Fruit fly (Drosophila melanogaster) whole organism, embryonic: ENCODE results near the gene CG14110.
A peak's percentile ranks its signal among the peaks of the same experiment; 100 is the strongest.

ENCODE experiments used
- Atf6 ChIP-seq: fragments of 200-800 bp; sonication (Bioruptor generic); IDR thresholded peaks from 2 replicates; pipeline ENCODE4 v1.3.6; 2022; ENCODE audit warnings: missing biosample characterization, missing genetic modification characterization
- Bgb ChIP-seq: fragments of 200-800 bp; sonication (Bioruptor generic); IDR thresholded peaks from 2 replicates; pipeline ENCODE4 v1.3.6; 2022; ENCODE audit warnings: missing biosample characterization, missing genetic modification characterization; ENCODE audit not compliant: partially characterized antibody
- CG11456 ChIP-seq: fragments of 200-800 bp; sonication (Bioruptor generic); IDR thresholded peaks from 3 replicates; pipeline ENCODE4 v1.3.6; 2022; ENCODE audit warnings: missing biosample characterization, missing genetic modification characterization
- CG12071 ChIP-seq: fragments of 200-800 bp; sonication (Bioruptor generic); optimal IDR thresholded peaks from 3 replicates; lab custom pipeline; 2018; ENCODE audit warnings: missing biosample characterization, mild to moderate bottlenecking, missing genetic modification characterization
- CG12769 ChIP-seq: fragments of 200-800 bp; sonication (Bioruptor generic); optimal IDR thresholded peaks from 2 replicates; lab custom pipeline; 2019; ENCODE audit warnings: missing biosample characterization, mild to moderate bottlenecking, missing genetic modification characterization, moderate library complexity
- CG14014 ChIP-seq: fragments of 200-800 bp; sonication (Bioruptor generic); IDR thresholded peaks from 2 replicates; pipeline ENCODE4 v1.3.6; 2022; ENCODE audit warnings: missing biosample characterization, missing genetic modification characterization
- CG14441 ChIP-seq: fragments of 200-800 bp; sonication (Bioruptor generic); IDR thresholded peaks from 2 replicates; pipeline ENCODE4 v1.3.6; 2022; ENCODE audit warnings: missing biosample characterization, missing genetic modification characterization
- CG14860 ChIP-seq: fragments of 200-800 bp; sonication (Bioruptor generic); IDR thresholded peaks from 3 replicates; pipeline ENCODE4 v1.3.6; 2022; ENCODE audit warnings: missing biosample characterization, missing genetic modification characterization; ENCODE audit not compliant: partially characterized antibody
- CG1603 ChIP-seq: fragments of 200-800 bp; sonication (Bioruptor generic); optimal IDR thresholded peaks from 2 replicates; lab custom pipeline; 2019; ENCODE audit warnings: missing biosample characterization, mild to moderate bottlenecking, missing genetic modification characterization, moderate library complexity
- CG16779 ChIP-seq: fragments of 200-800 bp; sonication (Bioruptor generic); IDR thresholded peaks from 2 replicates; pipeline ENCODE4 v1.3.6; 2022; ENCODE audit warnings: missing biosample characterization, missing genetic modification characterization
- CG18599 ChIP-seq: fragments of 200-800 bp; sonication (Bioruptor generic); optimal IDR thresholded peaks from 3 replicates; lab custom pipeline; 2017; ENCODE audit warnings: missing biosample characterization, missing genetic modification characterization, mild to moderate bottlenecking, moderate library complexity, missing genetic modification reagents
- CG31224 ChIP-seq: fragments of 200-800 bp; sonication (Bioruptor generic); IDR thresholded peaks from 2 replicates; pipeline ENCODE4 v1.3.6; 2022; ENCODE audit warnings: missing biosample characterization, missing genetic modification characterization
- CG34376 ChIP-seq: fragments of 200-800 bp; sonication (Bioruptor generic); optimal IDR thresholded peaks from 2 replicates; lab custom pipeline; 2018; ENCODE audit warnings: missing biosample characterization, mild to moderate bottlenecking, missing genetic modification characterization
- CG4424 ChIP-seq: fragments of 200-800 bp; sonication (Bioruptor generic); optimal IDR thresholded peaks from 3 replicates; lab custom pipeline; 2016; ENCODE audit warnings: missing biosample characterization, missing genetic modification characterization
- CG4617 ChIP-seq: fragments of 200-800 bp; sonication (Bioruptor generic); optimal IDR thresholded peaks from 3 replicates; lab custom pipeline; 2016; ENCODE audit warnings: missing biosample characterization, missing genetic modification characterization, borderline replicate concordance
- CG6791 ChIP-seq: fragments of 200-800 bp; sonication (Bioruptor generic); IDR thresholded peaks from 3 replicates; pipeline ENCODE4 v1.3.6; 2022; ENCODE audit warnings: missing biosample characterization, missing genetic modification characterization; ENCODE audit not compliant: partially characterized antibody
- CG7372 ChIP-seq: fragments of 200-800 bp; sonication (Bioruptor generic); IDR thresholded peaks from 2 replicates; pipeline ENCODE4 v1.3.6; 2022; ENCODE audit warnings: missing biosample characterization, missing genetic modification characterization
- Ets65A ChIP-seq: fragments of 200-800 bp; sonication (Bioruptor generic); peaks from one replicate; lab custom pipeline; 2016; ENCODE audit warnings: missing biosample characterization, missing genetic modification characterization
- GATAe ChIP-seq: fragments of 200-800 bp; sonication (Bioruptor generic); conservative IDR thresholded peaks from 2 replicates; pipeline ENCODE4 v1.3.6; 2022; ENCODE audit warnings: missing biosample characterization, missing genetic modification characterization
- Hr39 ChIP-seq: fragments of >200 bp; optimal IDR thresholded peaks from 2 replicates; lab custom pipeline; 2017
- Six4 ChIP-seq: fragments of 200-800 bp; sonication (Bioruptor generic); optimal IDR thresholded peaks from 2 replicates; lab custom pipeline; 2016; ENCODE audit warnings: missing biosample characterization, missing genetic modification characterization
- TFAM ChIP-seq: fragments of 200-800 bp; sonication (Bioruptor generic); optimal IDR thresholded peaks from 2 replicates; lab custom pipeline; 2017; ENCODE audit warnings: missing biosample characterization, missing genetic modification characterization, inconsistent platforms
- br ChIP-seq: fragments of >200 bp; optimal IDR thresholded peaks from 2 replicates; lab custom pipeline; 2017
- cg ChIP-seq: fragments of 200-800 bp; sonication (Bioruptor generic); optimal IDR thresholded peaks from 3 replicates; lab custom pipeline; 2019; ENCODE audit warnings: missing biosample characterization, mild to moderate bottlenecking, missing genetic modification characterization, moderate library complexity
- chinmo ChIP-seq: fragments of 200-800 bp; sonication (Bioruptor generic); IDR thresholded peaks from 4 replicates; pipeline ENCODE4 v1.3.6; 2022; ENCODE audit warnings: missing biosample characterization, missing genetic modification characterization; ENCODE audit not compliant: partially characterized antibody
- corto ChIP-seq: fragments of 200-800 bp; sonication (Bioruptor generic); optimal IDR thresholded peaks from 2 replicates; lab custom pipeline; 2016; ENCODE audit warnings: missing biosample characterization, mild to moderate bottlenecking, missing genetic modification characterization, moderate library complexity
- dati ChIP-seq: fragments of 200-800 bp; sonication (Bioruptor generic); IDR thresholded peaks from 2 replicates; pipeline ENCODE4 v1.3.6; 2022; ENCODE audit warnings: missing biosample characterization, missing genetic modification characterization
- dm ChIP-seq: fragments of 200-800 bp; sonication (Bioruptor generic); optimal IDR thresholded peaks from 3 replicates; lab custom pipeline; 2016; ENCODE audit warnings: missing biosample characterization, missing genetic modification characterization
- ind ChIP-seq: fragments of 200-800 bp; sonication (Bioruptor generic); optimal IDR thresholded peaks from 3 replicates; lab custom pipeline; 2016; ENCODE audit warnings: missing biosample characterization, missing genetic modification characterization
- pzg ChIP-seq: fragments of 200-800 bp; sonication (Bioruptor generic); optimal IDR thresholded peaks from 3 replicates; lab custom pipeline; 2018; ENCODE audit warnings: missing biosample characterization, mild to moderate bottlenecking, missing genetic modification characterization, moderate library complexity
- ro ChIP-seq: fragments of 200-800 bp; sonication (Bioruptor generic); IDR thresholded peaks from 2 replicates; pipeline ENCODE4 v1.3.6; 2022; ENCODE audit warnings: missing biosample characterization, missing genetic modification characterization
- sd ChIP-seq: fragments of 200-800 bp; sonication (Bioruptor generic); optimal IDR thresholded peaks from 3 replicates; lab custom pipeline; 2018; ENCODE audit warnings: missing biosample characterization, mild to moderate bottlenecking, missing genetic modification characterization, moderate library complexity
- stc ChIP-seq: fragments of 200-800 bp; sonication (Bioruptor generic); IDR thresholded peaks from 2 replicates; pipeline ENCODE4 v1.3.6; 2022; ENCODE audit warnings: missing biosample characterization, missing genetic modification characterization

The CG14110 gene

dm6 chr3L:13412886-13413224 lies 28.3 kb downstream of the CG14110 start (continued):
- TF ChIP-seq Atf6 (no peak), ind (no peak)

dm6 chr3L:13420212-13420611 lies 35.6 kb downstream of the CG14110 start:
- TF ChIP-seq CG18599 (GFP tag; lab: Kevin White, UChicago): no peak
- TF ChIP-seq CG14014 (GFP tag; lab: Robert Waterston, UW): no peak
- no peak for TF ChIP-seq dm (GFP tag; lab: Kevin White, UChicago)
- TF ChIP-seq CG7372 (GFP tag; lab: Robert Waterston, UW): peak; percentile 87
- peak; percentile 67 for TF ChIP-seq CG12769 (tag; lab: Kevin White, UChicago)
- TF ChIP-seq GATAe (GFP tag; lab: Robert Waterston, UW): no peak
- TF ChIP-seq CG34376 (GFP tag; lab: Kevin White, UChicago): no peak
- no peak for TF ChIP-seq chinmo
- no peak for TF ChIP-seq corto
- no peak for TF ChIP-seq CG16779
- TF ChIP-seq Hr39 (lab: Kevin White, UChicago): no peak
- TF ChIP-seq Bgb (GFP tag; lab: Robert Waterston, UW): no peak
- no peak for TF ChIP-seq stc (GFP tag; lab: Robert Waterston, UW)
- no peak for TF ChIP-seq CG1603 (tag; lab: Kevin White, UChicago)
- no peak for TF ChIP-seq CG12071 (GFP tag; lab: Kevin White, UChicago)

dm6 chr3L:13422286-13422787 lies 37.7 kb downstream of the CG14110 start, which contains the start of gene CG32121:
Gene CG32121 (minus strand): TSS chr3L:13422336.
- TF ChIP-seq ro (GFP tag; lab: Robert Waterston, UW) (no peak), TFAM (GFP tag; lab: Kevin White, UChicago) (no peak), cg (GFP tag; lab: Kevin White, UChicago) (no peak), CG4424 (GFP tag; lab: Kevin White, UChicago) (no peak), sd (tag; lab: Kevin White, UChicago) (no peak), CG14441 (GFP tag; lab: Robert Waterston, UW) (no peak), CG14860 (GFP tag; lab: Robert Waterston, UW) (no peak), pzg (GFP tag; lab: Kevin White, UChicago) (no peak), CG31224 (GFP tag; lab: Robert Waterston, UW) (no peak), Ets65A (GFP tag; lab: Kevin White, UChicago) (peak; percentile 95), CG4617 (GFP tag; lab: Kevin White, UChicago) (no peak), Six4 (GFP tag; lab: Kevin White, UChicago) (no peak), CG6791 (GFP tag; lab: Robert Waterston, UW) (0 out of 3 replicates have a peak, but pooled peaks have one; percentile 23)

dm6 chr3L:13424068-13424467 lies 39.5 kb downstream of the CG14110 start, which contains the start of gene CG33263:
Gene CG33263 (minus strand): TSS chr3L:13424168.
- no peak for TF ChIP-seq CG11456 (GFP tag; lab: Robert Waterston, UW)
- TF ChIP-seq br (lab: Kevin White, UChicago): no peak

- no peak for TF ChIP-seq dati (GFP tag; lab: Robert Waterston, UW)
Measured at dm6 chr3L:13425571-13425970, 41.0 kb downstream of the CG14110 start, which contains the start of gene CG14106. Gene CG14106 (minus strand): TSS chr3L:13425671.
